Fruit fly (Drosophila melanogaster): Measurements from ENCODE around the gene CG42502.

CG42502 gene

DNA sequence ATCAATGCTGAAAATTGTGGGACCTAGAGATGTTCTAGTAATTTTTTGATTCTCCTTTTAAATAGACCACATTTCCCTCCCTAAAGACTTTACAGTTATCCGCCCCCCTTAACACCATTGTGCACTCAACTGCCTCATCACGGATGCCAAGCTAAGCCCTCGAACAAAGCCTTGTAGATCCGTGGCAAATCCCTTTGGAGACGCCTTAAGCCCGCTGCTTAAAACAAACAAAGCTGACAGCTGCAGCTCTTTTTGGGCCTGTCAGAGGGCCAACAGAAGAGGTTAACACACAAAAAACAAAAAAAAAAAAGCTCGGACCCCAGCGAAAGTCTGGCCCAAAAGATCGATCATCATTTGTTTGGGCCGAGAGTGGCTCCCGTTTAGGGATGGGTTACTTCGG, 43.2 kb downstream of the CG42502 start:
- TF ChIP-seq Dfd (GFP tag; optimal IDR thresholded peaks at IDR 0.05), result no peak
- TF ChIP-seq Dif (GFP tag; optimal IDR thresholded peaks at IDR 0.05; ENCODE audit: partially characterized antibody), result no peak

- TF ChIP-seq psq (GFP tag; optimal IDR thresholded peaks at IDR 0.05), result no peak
- TF ChIP-seq CrebA (GFP tag; optimal IDR thresholded peaks at IDR 0.05; ENCODE audit: borderline replicate concordance), result no peak
- TF ChIP-seq OdsH (GFP tag; optimal IDR thresholded peaks at IDR 0.05), result no peak
- no peak for TF ChIP-seq ey (GFP tag; optimal IDR thresholded peaks at IDR 0.05)
- no peak for TF ChIP-seq Vsx2 (GFP tag; optimal IDR thresholded peaks at IDR 0.05; ENCODE audit: partially characterized antibody)
- TF ChIP-seq Sp1 (GFP tag; optimal IDR thresholded peaks at IDR 0.05), result no peak
- no peak for TF ChIP-seq dmrt93B (GFP tag; optimal IDR thresholded peaks at IDR 0.05)
- no peak for TF ChIP-seq Hr78 (GFP tag; optimal IDR thresholded peaks at IDR 0.05)
- TF ChIP-seq Myc (optimal IDR thresholded peaks at IDR 0.05), result no peak
- no peak for TF ChIP-seq foxo (GFP tag; optimal IDR thresholded peaks at IDR 0.05)
- no peak for TF ChIP-seq Mio (GFP tag; optimal IDR thresholded peaks at IDR 0.05)
- TF ChIP-seq pan (optimal IDR thresholded peaks at IDR 0.05), result no peak
- no peak for TF ChIP-seq CG32264 (GFP tag; optimal IDR thresholded peaks at IDR 0.05)
- no peak for TF ChIP-seq Hnf4 (GFP tag; optimal IDR thresholded peaks at IDR 0.05)
- no peak for TF ChIP-seq usp (GFP tag; optimal IDR thresholded peaks at IDR 0.05)
- TF ChIP-seq h (GFP tag; optimal IDR thresholded peaks at IDR 0.05), result no peak
- TF ChIP-seq Rel (GFP tag; optimal IDR thresholded peaks at IDR 0.05), result no peak
- TF ChIP-seq Rel (tag; optimal IDR thresholded peaks at IDR 0.05), result no peak
- no peak for TF ChIP-seq sage (GFP tag; optimal IDR thresholded peaks at IDR 0.05)
- no peak for TF ChIP-seq fru (GFP tag; optimal IDR thresholded peaks at IDR 0.05)
Observed at dm6 chr2L:18767137-18767536, 43.9 kb downstream of the CG42502 start.

DNA sequence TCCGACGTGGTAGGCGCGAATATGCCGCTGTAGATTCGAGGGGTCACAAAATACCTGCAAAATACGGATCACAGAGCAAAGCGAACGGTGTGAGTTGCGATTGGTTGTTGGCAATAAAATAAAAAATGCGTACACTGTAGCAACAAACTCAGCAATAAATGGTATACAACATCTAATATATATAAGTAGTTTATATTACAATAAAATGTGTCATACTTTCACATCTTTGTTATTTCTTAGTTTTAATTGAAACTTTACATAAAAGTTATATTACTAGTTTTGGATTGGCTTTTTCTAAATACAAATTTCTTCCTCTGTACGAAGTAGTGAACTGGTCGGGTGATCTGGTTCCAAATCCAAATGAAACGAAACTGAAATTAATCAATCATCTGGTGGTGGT, 45.3 kb downstream of the CG42502 start:
- no peak for TF ChIP-seq ey (GFP tag; optimal IDR thresholded peaks at IDR 0.05)
